Worm (Caenorhabditis elegans): ENCODE data around the gene acr-17.

DNA sequence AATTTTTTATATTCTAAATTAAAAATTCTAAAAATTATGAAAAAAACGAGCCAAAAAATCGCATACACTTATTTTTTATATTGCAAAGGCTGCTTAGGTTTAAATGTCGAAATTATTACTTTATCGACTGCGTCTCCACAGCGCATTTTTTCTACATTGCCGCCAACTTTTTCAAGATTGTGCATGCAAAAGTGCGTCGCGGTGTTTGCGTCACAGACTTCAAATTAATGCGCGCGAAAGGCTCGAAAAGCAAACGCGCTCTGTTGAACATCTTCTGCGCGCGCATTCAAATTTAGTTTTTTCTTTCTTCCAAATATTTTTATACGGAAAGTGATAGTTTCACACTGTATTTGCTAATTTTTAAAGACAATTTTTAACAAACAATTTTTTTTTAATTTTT, 7.9 kb upstream of the acr-17 start:
- TF ChIP-seq W03F9.2 (tag; optimal IDR thresholded peaks at IDR 0.05) (peak; percentile 64), him-1 (tag; optimal IDR thresholded peaks at IDR 0.05) (peak; percentile 39)

Data from whole organism, L4/young adult.